Worm (Caenorhabditis elegans): ENCODE measurements around the gene W03B1.5.

ce11 chrIV:4317638-4318037 is 30.6 kb upstream of the W03B1.5 start:
- TF ChIP-seq cog-1 (tag; optimal IDR thresholded peaks at IDR 0.05) = no peak
- peak; percentile 79 for TF ChIP-seq T22C8.4 (GFP tag; IDR thresholded peaks at IDR 0.05)
- no peak for TF ChIP-seq tab-1 (GFP tag; IDR thresholded peaks at IDR 0.05)
- no peak for TF ChIP-seq klf-2 (GFP tag; conservative IDR thresholded peaks at IDR 0.05)

Measured in whole organism, midembryonic.